Worm (Caenorhabditis elegans) whole organism, L2 larva: ENCODE measurements around the gene Y76A2B.4.
A peak's percentile ranks its signal among the peaks of the same experiment; 100 is the strongest.

ENCODE experiments used
- C34F6.9 ChIP-seq: fragments of 150-350 bp; optimal IDR thresholded peaks from 2 replicates; lab custom pipeline; 2014; ENCODE audit warnings: missing biosample characterization, missing genetic modification characterization
- R02D3.7 ChIP-seq: fragments of 150-350 bp; optimal IDR thresholded peaks from 2 replicates; lab custom pipeline; 2014; ENCODE audit warnings: missing biosample characterization, missing genetic modification characterization
- ZK546.5 ChIP-seq: sonication (generic microtip); optimal IDR thresholded peaks from 2 replicates; lab custom pipeline; 2017; ENCODE audit warnings: missing biosample characterization, missing genetic modification characterization
- alr-1 ChIP-seq: fragments of 150-350 bp; optimal IDR thresholded peaks from 2 replicates; lab custom pipeline; 2014; ENCODE audit warnings: missing biosample characterization, missing genetic modification characterization
- aly-2 ChIP-seq: fragments of 150-350 bp; optimal IDR thresholded peaks from 2 replicates; lab custom pipeline; 2014; ENCODE audit warnings: missing biosample characterization, missing genetic modification characterization
- blmp-1 ChIP-seq: sonication (generic microtip); optimal IDR thresholded peaks from 2 replicates; lab custom pipeline; 2017; ENCODE audit warnings: missing genetic modification characterization, mild to moderate bottlenecking, missing compliant biosample characterization, antibody characterized with exemption, moderate library complexity; ENCODE audit not compliant: insufficient read depth
- ceh-16 ChIP-seq: fragments of 150-350 bp; optimal IDR thresholded peaks from 2 replicates; lab custom pipeline; 2014; ENCODE audit warnings: missing biosample characterization, missing genetic modification characterization
- crh-2 ChIP-seq: sonication (generic microtip); optimal IDR thresholded peaks from 2 replicates; lab custom pipeline; 2017; ENCODE audit warnings: missing biosample characterization, missing genetic modification characterization
- egl-27 ChIP-seq: sonication (generic microtip); optimal IDR thresholded peaks from 3 replicates; lab custom pipeline; 2017; ENCODE audit warnings: missing biosample characterization, missing genetic modification reagents, missing genetic modification characterization
- elt-3 ChIP-seq: sonication (generic microtip); optimal IDR thresholded peaks from 2 replicates; lab custom pipeline; 2017; ENCODE audit warnings: missing biosample characterization, missing genetic modification characterization
- fos-1 ChIP-seq: fragments of 150-350 bp; optimal IDR thresholded peaks from 2 replicates; lab custom pipeline; 2014; ENCODE audit warnings: missing biosample characterization, missing genetic modification characterization
- lin-11 ChIP-seq: fragments of 150-350 bp; sonication (generic microtip); optimal IDR thresholded peaks from 2 replicates; lab custom pipeline; 2014; ENCODE audit warnings: missing biosample characterization, missing genetic modification characterization, inconsistent platforms, mixed read lengths
- lin-39 ChIP-seq: fragments of 150-350 bp; optimal IDR thresholded peaks from 2 replicates; lab custom pipeline; 2014; ENCODE audit warnings: missing biosample characterization, missing genetic modification reagents, missing genetic modification characterization
- lsy-2 ChIP-seq, 2 experiments: fragments of 150-350 bp in 1 of 2; sonication (generic microtip) in 1 of 2; optimal IDR thresholded peaks; 2 replicates each; lab custom pipeline; 2014 to 2017; ENCODE audit warnings: missing biosample characterization in 2 of 2, missing genetic modification characterization in 2 of 2
- mab-5 ChIP-seq: fragments of 150-350 bp; optimal IDR thresholded peaks from 2 replicates; lab custom pipeline; 2014; ENCODE audit warnings: missing biosample characterization, missing genetic modification characterization
- mdl-1 ChIP-seq, 2 experiments: fragments of 150-350 bp in 1 of 2; sonication (generic microtip) in 1 of 2; optimal IDR thresholded peaks; 2 replicates each; lab custom pipeline; 2017; ENCODE audit warnings: missing biosample characterization in 2 of 2, missing genetic modification characterization in 2 of 2
- nhr-10 ChIP-seq: sonication (generic microtip); optimal IDR thresholded peaks from 2 replicates; lab custom pipeline; 2017; ENCODE audit warnings: missing biosample characterization, missing genetic modification characterization
- nhr-129 ChIP-seq: fragments of 150-350 bp; optimal IDR thresholded peaks from 2 replicates; lab custom pipeline; 2014; ENCODE audit warnings: missing biosample characterization, missing genetic modification characterization
- nhr-21 ChIP-seq: fragments of 150-350 bp; optimal IDR thresholded peaks from 2 replicates; lab custom pipeline; 2014; ENCODE audit warnings: missing biosample characterization, missing genetic modification characterization
- nhr-23 ChIP-seq: fragments of 150-350 bp; optimal IDR thresholded peaks from 2 replicates; lab custom pipeline; 2014; ENCODE audit warnings: missing biosample characterization, missing genetic modification reagents, missing genetic modification characterization
- nhr-237 ChIP-seq: fragments of 150-350 bp; optimal IDR thresholded peaks from 2 replicates; lab custom pipeline; 2014; ENCODE audit warnings: missing biosample characterization, missing genetic modification characterization
- nhr-6 ChIP-seq: fragments of 150-350 bp; optimal IDR thresholded peaks from 2 replicates; lab custom pipeline; 2014; ENCODE audit warnings: missing biosample characterization, missing genetic modification characterization
- nhr-77 ChIP-seq: fragments of 150-350 bp; optimal IDR thresholded peaks from 2 replicates; lab custom pipeline; 2014; ENCODE audit warnings: missing biosample characterization, missing genetic modification characterization
- sem-4 ChIP-seq: fragments of 150-350 bp; optimal IDR thresholded peaks from 2 replicates; lab custom pipeline; 2014; ENCODE audit warnings: missing biosample characterization, missing genetic modification reagents, missing genetic modification characterization
- sma-9 ChIP-seq, 2 experiments: fragments of 150-350 bp in 1 of 2; sonication (generic microtip) in 1 of 2; optimal IDR thresholded peaks; 2 replicates each; lab custom pipeline; 2014 to 2016; ENCODE audit warnings: missing genetic modification characterization in 2 of 2, mild to moderate bottlenecking in 1 of 2, missing biosample characterization in 1 of 2, missing compliant biosample characterization in 1 of 2, missing genetic modification reagents in 1 of 2, moderate library complexity in 1 of 2
- snpc-4 ChIP-seq: fragments of 150-350 bp; optimal IDR thresholded peaks from 2 replicates; lab custom pipeline; 2014; ENCODE audit warnings: missing biosample characterization, missing genetic modification characterization
- unc-55 ChIP-seq: fragments of 150-350 bp; sonication (generic microtip); optimal IDR thresholded peaks from 3 replicates; lab custom pipeline; 2014; ENCODE audit warnings: missing biosample characterization, missing genetic modification reagents, missing genetic modification characterization
- unc-62 ChIP-seq: fragments of 150-350 bp; optimal IDR thresholded peaks from 2 replicates; lab custom pipeline; 2014; ENCODE audit warnings: missing biosample characterization, missing genetic modification reagents, missing genetic modification characterization
- zag-1 ChIP-seq: fragments of 150-350 bp; optimal IDR thresholded peaks from 2 replicates; lab custom pipeline; 2014; ENCODE audit warnings: missing biosample characterization, missing genetic modification characterization
- ztf-1 ChIP-seq: fragments of 200-800 bp; sonication (Bioruptor generic); conservative IDR thresholded peaks from 2 replicates; pipeline ENCODE4 v1.3.6; 2022; ENCODE audit warnings: missing genetic modification characterization, missing compliant biosample characterization
- ztf-11 ChIP-seq: sonication (generic microtip); optimal IDR thresholded peaks from 2 replicates; lab custom pipeline; 2017; ENCODE audit warnings: missing biosample characterization, missing genetic modification characterization
- ztf-4 ChIP-seq: fragments of 150-350 bp; optimal IDR thresholded peaks from 2 replicates; lab custom pipeline; 2014; ENCODE audit warnings: missing biosample characterization, missing genetic modification characterization

The Y76A2B.4 gene

ce11 chrIII:13563583-13563982 lies 17.0 kb upstream of the Y76A2B.4 start:
- TF ChIP-seq lin-11 (tag; lab: Kevin White, UChicago) (no peak), blmp-1 (tag; lab: Kevin White, UChicago) (no peak), ztf-11 (tag; lab: Kevin White, UChicago) (no peak), unc-62 (GFP tag; lab: Kevin White, UChicago) (no peak), egl-27 (tag; lab: Kevin White, UChicago) (no peak), ceh-16 (tag; lab: Kevin White, UChicago) (no peak), elt-3 (tag; lab: Kevin White, UChicago) (no peak), C34F6.9 (tag; lab: Kevin White, UChicago) (no peak), nhr-237 (tag; lab: Kevin White, UChicago) (no peak), sem-4 (tag; lab: Kevin White, UChicago) (no peak), aly-2 (tag; lab: Kevin White, UChicago) (no peak), fos-1 (tag; lab: Kevin White, UChicago) (no peak), alr-1 (no peak), mab-5 (tag; lab: Kevin White, UChicago) (no peak), zag-1 (tag; lab: Kevin White, UChicago) (no peak)

- TF ChIP-seq lsy-2 (tag; optimal IDR thresholded peaks at IDR 0.05; lab: Kevin White, UChicago) (peak in 1 of 2 experiments; percentile 24), nhr-21 (no peak), nhr-6 (tag; lab: Kevin White, UChicago) (peak; percentile 11), unc-55 (GFP tag; lab: Kevin White, UChicago) (peak; percentile 29), nhr-129 (peak; percentile 70), zag-1 (tag; lab: Kevin White, UChicago) (peak; percentile 42), lin-39 (tag; lab: Kevin White, UChicago) (no peak), sma-9 (GFP tag; optimal IDR thresholded peaks at IDR 0.05; lab: Kevin White, UChicago) (peak; percentile 36), sma-9 (tag; optimal IDR thresholded peaks at IDR 0.05; lab: Kevin White, UChicago) (no peak)
- TF ChIP-seq, all 48 proteins: peak for 6
Measured at ce11 chrIII:13563000-13563522, 16.5 kb upstream of the Y76A2B.4 start, which contains the start of gene T05D4.2. Gene T05D4.2 (minus strand): TSS chrIII:13563082.

- TF ChIP-seq sma-9 (GFP tag; optimal IDR thresholded peaks at IDR 0.05; lab: Kevin White, UChicago) = no peak
- no peak for TF ChIP-seq sma-9 (tag; optimal IDR thresholded peaks at IDR 0.05; lab: Kevin White, UChicago)
- no peak for TF ChIP-seq lin-39 (tag; lab: Kevin White, UChicago)
- TF ChIP-seq sem-4 (tag; lab: Kevin White, UChicago) = no peak
- no peak for TF ChIP-seq mdl-1 (tag; optimal IDR thresholded peaks at IDR 0.05; lab: Kevin White, UChicago)
- no peak for TF ChIP-seq ZK546.5 (tag; lab: Kevin White, UChicago)
- TF ChIP-seq snpc-4 (tag; lab: Kevin White, UChicago) = no peak
- TF ChIP-seq unc-55 (GFP tag; lab: Kevin White, UChicago) = no peak
- TF ChIP-seq ztf-1 = no peak
- no peak for TF ChIP-seq crh-2 (tag; lab: Kevin White, UChicago)
- TF ChIP-seq ceh-16 (tag; lab: Kevin White, UChicago) = no peak
- TF ChIP-seq egl-27 (tag; lab: Kevin White, UChicago) = no peak
- no peak for TF ChIP-seq nhr-10 (tag; lab: Kevin White, UChicago)
- no peak for TF ChIP-seq nhr-77
- no peak for TF ChIP-seq lin-11 (tag; lab: Kevin White, UChicago)
- no peak for TF ChIP-seq elt-3 (tag; lab: Kevin White, UChicago)
- no peak for TF ChIP-seq R02D3.7
Measured at ce11 chrIII:13561233-13561632, 14.7 kb upstream of the Y76A2B.4 start.

ce11 chrIII:13560715-13561114 lies 14.1 kb upstream of the Y76A2B.4 start:
- no peak for TF ChIP-seq unc-55 (GFP tag; lab: Kevin White, UChicago)
- peak; percentile 29 for TF ChIP-seq blmp-1 (tag; lab: Kevin White, UChicago)
- no peak for TF ChIP-seq egl-27 (tag; lab: Kevin White, UChicago)
- no peak for TF ChIP-seq ztf-4 (tag; lab: Kevin White, UChicago)

DNA sequence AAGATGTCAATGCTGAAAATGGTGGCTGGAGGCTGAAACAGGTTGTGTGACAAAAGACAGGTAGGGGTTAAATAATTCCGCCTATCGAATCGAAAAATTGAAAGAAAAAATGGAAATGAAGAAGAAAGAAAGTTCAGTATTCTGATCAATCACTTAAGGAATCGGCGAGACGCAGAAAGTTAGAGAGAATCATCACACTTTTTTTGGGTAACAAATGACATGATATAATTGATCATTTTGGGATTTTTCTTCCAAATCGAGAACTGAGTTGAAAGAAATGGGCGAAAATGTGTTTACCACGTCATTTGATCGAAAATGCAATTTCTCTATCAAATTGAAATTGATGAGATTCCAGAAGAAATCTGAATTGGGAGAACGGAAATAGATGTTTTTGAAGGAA lies 9.5 kb upstream of the Y76A2B.4 start:
- TF ChIP-seq blmp-1 (tag; lab: Kevin White, UChicago) (peak; percentile 40), nhr-10 (tag; lab: Kevin White, UChicago) (no peak), nhr-23 (tag; lab: Kevin White, UChicago) (no peak), sem-4 (tag; lab: Kevin White, UChicago) (no peak)
- TF ChIP-seq, all 48 proteins: peak for 1
